Fruit fly (Drosophila melanogaster) Kc167 (cell line): Measurements from ENCODE around the gene LSm-4.

Source experiments
- Myc ChIP-seq: fragments of >200 bp; optimal IDR thresholded peaks from 2 replicates; lab custom pipeline; 2017; ENCODE audit warnings: missing external identifiers
- Sin3A ChIP-seq: fragments of >200 bp; optimal IDR thresholded peaks from 2 replicates; lab custom pipeline; 2018; ENCODE audit warnings: missing external identifiers
- psq ChIP-seq: fragments of >200 bp; optimal IDR thresholded peaks from 2 replicates; lab custom pipeline; 2017; ENCODE audit warnings: missing external identifiers
- ttk ChIP-seq: sonication (Bioruptor generic); optimal IDR thresholded peaks from 2 replicates; lab custom pipeline; 2017; ENCODE audit warnings: missing external identifiers

- TF ChIP-seq Myc (lab: Kevin White, UChicago) (no peak), ttk (no peak), Sin3A (lab: Kevin White, UChicago) (no peak), psq (lab: Kevin White, UChicago) (no peak)
These were observed 40.8 kb downstream of the LSm-4 start, which contains the start of gene lft for dm6 chr2L:10364229-10364628.
